Fruit fly (Drosophila melanogaster): ENCODE results near the gene Meltrin.
A peak's percentile ranks its signal among the peaks of the same experiment; 100 is the strongest.

The Meltrin gene

dm6 chr3R:14714904-14715588 is 18.0 kb upstream of the Meltrin start (continued):
- peak; percentile 51 for TF ChIP-seq CG18262 (tag; optimal IDR thresholded peaks at IDR 0.05)
- TF ChIP-seq CG13287 (GFP tag; IDR thresholded peaks at IDR 0.05; ENCODE audit: partially characterized antibody): no peak
- TF ChIP-seq CG4404 (GFP tag; IDR thresholded peaks at IDR 0.05): no peak
- peak; percentile 9 for TF ChIP-seq CG9727 (GFP tag; optimal IDR thresholded peaks at IDR 0.05)
- no peak for TF ChIP-seq tx (GFP tag; optimal IDR thresholded peaks at IDR 0.05)
- peak; percentile 78 for TF ChIP-seq gem (tag; optimal IDR thresholded peaks at IDR 0.05)
- no peak; the same call in 2 of the 3 replicates for TF ChIP-seq H15 (GFP tag; IDR thresholded peaks at IDR 0.05)
- peak; percentile 63 for TF ChIP-seq Ssrp (tag; optimal IDR thresholded peaks at IDR 0.05)
- TF ChIP-seq ttk (GFP tag; IDR thresholded peaks at IDR 0.05): 0 out of 2 replicates have a peak, but pooled peaks have one; percentile 19
- no peak for TF ChIP-seq da (GFP tag; optimal IDR thresholded peaks at IDR 0.05)
- TF ChIP-seq ac (GFP tag; optimal IDR thresholded peaks at IDR 0.05): peak; percentile 6
- peak; percentile 14 for TF ChIP-seq CG30403 (GFP tag; optimal IDR thresholded peaks at IDR 0.05)
- no peak for TF ChIP-seq Sox100B (GFP tag; optimal IDR thresholded peaks at IDR 0.05)
- no peak for TF ChIP-seq scrt (GFP tag; optimal IDR thresholded peaks at IDR 0.05)
- no peak for TF ChIP-seq fru (optimal IDR thresholded peaks at IDR 0.05)
- TF ChIP-seq salm (tag; optimal IDR thresholded peaks at IDR 0.05): peak; percentile 36
- no peak for TF ChIP-seq BtbVII (GFP tag; optimal IDR thresholded peaks at IDR 0.05)
- peak; percentile 26 for TF ChIP-seq Fer3 (tag; optimal IDR thresholded peaks at IDR 0.05)
- TF ChIP-seq Meics (GFP tag; optimal IDR thresholded peaks at IDR 0.05): no peak
- peak; percentile 30 for TF ChIP-seq CG1602 (GFP tag; optimal IDR thresholded peaks at IDR 0.05)
- TF ChIP-seq unc-4 (GFP tag; IDR thresholded peaks at IDR 0.05; ENCODE audit: partially characterized antibody): no peak
- no peak for TF ChIP-seq sna (GFP tag; IDR thresholded peaks at IDR 0.05; ENCODE audit: partially characterized antibody)
- peak; percentile 33 for TF ChIP-seq CG15011 (GFP tag; optimal IDR thresholded peaks at IDR 0.05)
- no peak for TF ChIP-seq Mad (GFP tag; optimal IDR thresholded peaks at IDR 0.05)
- no peak for TF ChIP-seq usp (GFP tag; optimal IDR thresholded peaks at IDR 0.05)
- TF ChIP-seq B-H2 (GFP tag; optimal IDR thresholded peaks at IDR 0.05): no peak
- no peak for TF ChIP-seq slou (GFP tag; optimal IDR thresholded peaks at IDR 0.05)
- TF ChIP-seq insv (GFP tag; optimal IDR thresholded peaks at IDR 0.05): no peak
- no peak for TF ChIP-seq CG15479 (GFP tag; optimal IDR thresholded peaks at IDR 0.05)
- no peak for TF ChIP-seq CG4282 (GFP tag; optimal IDR thresholded peaks at IDR 0.05)
- 0 out of 2 replicates have a peak, but pooled peaks have one; percentile 34 for TF ChIP-seq CG17328 (GFP tag; IDR thresholded peaks at IDR 0.05)
- TF ChIP-seq CG11696 (GFP tag; IDR thresholded peaks at IDR 0.05): no peak
- TF ChIP-seq psq (GFP tag; optimal IDR thresholded peaks at IDR 0.05): no peak
- TF ChIP-seq HmgD (GFP tag; optimal IDR thresholded peaks at IDR 0.05): no peak
- TF ChIP-seq cwo (GFP tag; optimal IDR thresholded peaks at IDR 0.05): no peak

- TF ChIP-seq CG6254 (GFP tag; optimal IDR thresholded peaks at IDR 0.05) (peak; percentile 89), tll (GFP tag; optimal IDR thresholded peaks at IDR 0.05) (peak in 1 of 2 experiments; percentile 68), shn (GFP tag; optimal IDR thresholded peaks at IDR 0.05) (peak; percentile 30), CG15011 (GFP tag; optimal IDR thresholded peaks at IDR 0.05) (peak; percentile 65), Ada2b (GFP tag; IDR thresholded peaks at IDR 0.05) (0 out of 2 replicates have a peak, but pooled peaks have one; percentile 8), CG1792 (GFP tag; optimal IDR thresholded peaks at IDR 0.05) (peak; percentile 30), dmrt11E (tag; optimal IDR thresholded peaks at IDR 0.05) (peak; percentile 88), CG17359 (tag; optimal IDR thresholded peaks at IDR 0.05) (peak; percentile 90), CG1602 (GFP tag; optimal IDR thresholded peaks at IDR 0.05) (peak; percentile 48), stc (GFP tag; IDR thresholded peaks at IDR 0.05) (no peak; the same call in 1 of the 2 replicates), CG6791 (GFP tag; IDR thresholded peaks at IDR 0.05; ENCODE audit: partially characterized antibody) (no peak), CG9215 (GFP tag; IDR thresholded peaks at IDR 0.05) (no peak), CG31365 (tag; optimal IDR thresholded peaks at IDR 0.05) (no peak), CG18476 (GFP tag; optimal IDR thresholded peaks at IDR 0.05) (peak; percentile 80), Dek (tag; optimal IDR thresholded peaks at IDR 0.05) (peak; percentile 22), CG17829 (tag; optimal IDR thresholded peaks at IDR 0.05) (peak; percentile 91)
These were observed 17.2 kb upstream of the Meltrin start for dm6 chr3R:14714147-14714903.

Measured in whole organism, embryonic.